Fruit fly (Drosophila melanogaster) whole organism, adult: ENCODE data around the gene Taf10b.
A peak's percentile ranks its signal among the peaks of the same experiment; 100 is the strongest.

Source experiments
- CG11617 ChIP-seq: fragments of 200-800 bp; sonication (Bioruptor generic); optimal IDR thresholded peaks from 2 replicates; lab custom pipeline; 2017; ENCODE audit warnings: mild to moderate bottlenecking, missing biosample characterization, missing genetic modification reagents, missing genetic modification characterization
- CG12768 ChIP-seq: fragments of 200-800 bp; sonication (Bioruptor generic); optimal IDR thresholded peaks from 2 replicates; lab custom pipeline; 2017; ENCODE audit warnings: missing biosample characterization, missing genetic modification characterization, mild to moderate bottlenecking, moderate library complexity, missing genetic modification reagents
- CG14711 ChIP-seq: fragments of 200-800 bp; sonication (Bioruptor generic); optimal IDR thresholded peaks from 2 replicates; lab custom pipeline; 2018; ENCODE audit warnings: missing biosample characterization, mild to moderate bottlenecking, missing genetic modification characterization, moderate library complexity
- CG1620 ChIP-seq: fragments of 200-800 bp; sonication (Bioruptor generic); optimal IDR thresholded peaks from 2 replicates; lab custom pipeline; 2016; ENCODE audit warnings: missing biosample characterization, missing genetic modification characterization
- CG5204 ChIP-seq: fragments of 200-800 bp; sonication (Bioruptor generic); optimal IDR thresholded peaks from 2 replicates; lab custom pipeline; 2016; ENCODE audit warnings: missing biosample characterization, missing genetic modification characterization
- Clk ChIP-seq: fragments of 200-800 bp; sonication (Bioruptor generic); optimal IDR thresholded peaks from 2 replicates; lab custom pipeline; 2017; ENCODE audit warnings: missing biosample characterization, missing genetic modification characterization
- Hr96 ChIP-seq: fragments of 200-800 bp; sonication (Bioruptor generic); optimal IDR thresholded peaks from 2 replicates; lab custom pipeline; 2016; ENCODE audit warnings: missing biosample characterization, missing genetic modification characterization
- Mnt ChIP-seq: fragments of 200-800 bp; sonication (Bioruptor generic); optimal IDR thresholded peaks from 2 replicates; lab custom pipeline; 2016; ENCODE audit warnings: missing biosample characterization, mild to moderate bottlenecking, missing genetic modification characterization
- bab1 ChIP-seq: fragments of 200-800 bp; sonication (Bioruptor generic); optimal IDR thresholded peaks from 3 replicates; lab custom pipeline; 2019; ENCODE audit warnings: missing biosample characterization, mild to moderate bottlenecking, missing genetic modification characterization, moderate library complexity
- cic ChIP-seq: fragments of 200-800 bp; sonication (Bioruptor generic); optimal IDR thresholded peaks from 2 replicates; lab custom pipeline; 2017; ENCODE audit warnings: missing biosample characterization, mild to moderate bottlenecking, missing genetic modification characterization, moderate library complexity
- kay ChIP-seq: fragments of 200-800 bp; sonication (Bioruptor generic); peaks from one replicate; lab custom pipeline; 2016; ENCODE audit warnings: missing biosample characterization, missing genetic modification characterization, borderline replicate concordance
- pad ChIP-seq: fragments of 200-800 bp; sonication (Bioruptor generic); optimal IDR thresholded peaks from 3 replicates; lab custom pipeline; 2017; ENCODE audit warnings: missing biosample characterization, missing genetic modification characterization, mild to moderate bottlenecking, moderate library complexity, missing genetic modification reagents
- tj ChIP-seq: fragments of 200-800 bp; sonication (Bioruptor generic); optimal IDR thresholded peaks from 3 replicates; lab custom pipeline; 2017; ENCODE audit warnings: missing biosample characterization, mild to moderate bottlenecking, missing genetic modification characterization, moderate library complexity
- toe ChIP-seq: fragments of 200-800 bp; sonication (Bioruptor generic); optimal IDR thresholded peaks from 2 replicates; lab custom pipeline; 2016; ENCODE audit warnings: missing biosample characterization, missing genetic modification characterization

- TF ChIP-seq Mnt (GFP tag; lab: Kevin White, UChicago) (no peak), CG11617 (GFP tag; lab: Kevin White, UChicago) (no peak), tj (GFP tag; lab: Kevin White, UChicago) (no peak), toe (GFP tag; lab: Kevin White, UChicago) (no peak), Hr96 (no peak), CG14711 (tag; lab: Kevin White, UChicago) (no peak), CG12768 (GFP tag; lab: Kevin White, UChicago) (no peak), bab1 (no peak), Clk (GFP tag; lab: Kevin White, UChicago) (no peak), CG5204 (no peak), CG1620 (GFP tag; lab: Kevin White, UChicago) (no peak), cic (no peak), kay (GFP tag; lab: Kevin White, UChicago) (peak; percentile 73), pad (GFP tag; lab: Kevin White, UChicago) (no peak)
Observed at dm6 chr2L:2730756-2731155, 36.9 kb downstream of the Taf10b start.
